Fruit fly (Drosophila melanogaster) whole organism, adult: ENCODE measurements around the gene trh.

Source experiments
- CG11617 ChIP-seq: fragments of 200-800 bp; sonication (Bioruptor generic); optimal IDR thresholded peaks from 2 replicates; lab custom pipeline; 2017; ENCODE audit warnings: mild to moderate bottlenecking, missing biosample characterization, missing genetic modification reagents, missing genetic modification characterization
- CG12768 ChIP-seq: fragments of 200-800 bp; sonication (Bioruptor generic); optimal IDR thresholded peaks from 2 replicates; lab custom pipeline; 2017; ENCODE audit warnings: missing biosample characterization, missing genetic modification characterization, mild to moderate bottlenecking, moderate library complexity, missing genetic modification reagents
- CG14711 ChIP-seq: fragments of 200-800 bp; sonication (Bioruptor generic); optimal IDR thresholded peaks from 2 replicates; lab custom pipeline; 2018; ENCODE audit warnings: missing biosample characterization, mild to moderate bottlenecking, missing genetic modification characterization, moderate library complexity
- CG1620 ChIP-seq: fragments of 200-800 bp; sonication (Bioruptor generic); optimal IDR thresholded peaks from 2 replicates; lab custom pipeline; 2016; ENCODE audit warnings: missing biosample characterization, missing genetic modification characterization
- CG33017 ChIP-seq: fragments of 200-800 bp; sonication (Bioruptor generic); optimal IDR thresholded peaks from 2 replicates; lab custom pipeline; 2018; ENCODE audit warnings: missing biosample characterization, mild to moderate bottlenecking, missing genetic modification characterization, moderate library complexity
- CG5204 ChIP-seq: fragments of 200-800 bp; sonication (Bioruptor generic); optimal IDR thresholded peaks from 2 replicates; lab custom pipeline; 2016; ENCODE audit warnings: missing biosample characterization, missing genetic modification characterization
- CG7045 ChIP-seq: fragments of 200-800 bp; sonication (Bioruptor generic); optimal IDR thresholded peaks from 2 replicates; lab custom pipeline; 2017; ENCODE audit warnings: missing biosample characterization, mild to moderate bottlenecking, missing genetic modification characterization
- CG7101 ChIP-seq: fragments of 200-800 bp; sonication (Bioruptor generic); optimal IDR thresholded peaks from 2 replicates; lab custom pipeline; 2018; ENCODE audit warnings: missing biosample characterization, mild to moderate bottlenecking, missing genetic modification characterization, moderate library complexity
- Clk ChIP-seq: fragments of 200-800 bp; sonication (Bioruptor generic); optimal IDR thresholded peaks from 2 replicates; lab custom pipeline; 2017; ENCODE audit warnings: missing biosample characterization, missing genetic modification characterization
- Crg-1 ChIP-seq: fragments of 200-800 bp; sonication (Bioruptor generic); optimal IDR thresholded peaks from 2 replicates; lab custom pipeline; 2016; ENCODE audit warnings: missing biosample characterization, missing genetic modification characterization
- Hr96 ChIP-seq: fragments of 200-800 bp; sonication (Bioruptor generic); optimal IDR thresholded peaks from 2 replicates; lab custom pipeline; 2016; ENCODE audit warnings: missing biosample characterization, missing genetic modification characterization
- Mnt ChIP-seq: fragments of 200-800 bp; sonication (Bioruptor generic); optimal IDR thresholded peaks from 2 replicates; lab custom pipeline; 2016; ENCODE audit warnings: missing biosample characterization, mild to moderate bottlenecking, missing genetic modification characterization
- bab1 ChIP-seq: fragments of 200-800 bp; sonication (Bioruptor generic); optimal IDR thresholded peaks from 3 replicates; lab custom pipeline; 2019; ENCODE audit warnings: missing biosample characterization, mild to moderate bottlenecking, missing genetic modification characterization, moderate library complexity
- cic ChIP-seq: fragments of 200-800 bp; sonication (Bioruptor generic); optimal IDR thresholded peaks from 2 replicates; lab custom pipeline; 2017; ENCODE audit warnings: missing biosample characterization, mild to moderate bottlenecking, missing genetic modification characterization, moderate library complexity
- cnc ChIP-seq, 2 experiments: fragments of >200 bp; optimal IDR thresholded peaks; 2 replicates each; lab custom pipeline; 2017
- kay ChIP-seq: fragments of 200-800 bp; sonication (Bioruptor generic); peaks from one replicate; lab custom pipeline; 2016; ENCODE audit warnings: missing biosample characterization, missing genetic modification characterization, borderline replicate concordance
- ovo ChIP-seq: fragments of 200-800 bp; sonication (Bioruptor generic); optimal IDR thresholded peaks from 2 replicates; lab custom pipeline; 2016; ENCODE audit warnings: missing biosample characterization, missing genetic modification characterization
- pad ChIP-seq: fragments of 200-800 bp; sonication (Bioruptor generic); optimal IDR thresholded peaks from 3 replicates; lab custom pipeline; 2017; ENCODE audit warnings: missing biosample characterization, missing genetic modification characterization, mild to moderate bottlenecking, moderate library complexity, missing genetic modification reagents
- tj ChIP-seq: fragments of 200-800 bp; sonication (Bioruptor generic); optimal IDR thresholded peaks from 3 replicates; lab custom pipeline; 2017; ENCODE audit warnings: missing biosample characterization, mild to moderate bottlenecking, missing genetic modification characterization, moderate library complexity
- toe ChIP-seq: fragments of 200-800 bp; sonication (Bioruptor generic); optimal IDR thresholded peaks from 2 replicates; lab custom pipeline; 2016; ENCODE audit warnings: missing biosample characterization, missing genetic modification characterization

Gene trh

dm6 chr3L:433806-434205 is 41.4 kb upstream of the trh start, which contains the start of gene CG13891:
Gene CG13891, minus strand, starts transcription at chr3L:433906.
- TF ChIP-seq CG11617 (no peak), toe (no peak), pad (GFP tag; lab: Kevin White, UChicago) (no peak), kay (GFP tag; lab: Kevin White, UChicago) (no peak), CG1620 (GFP tag; lab: Kevin White, UChicago) (no peak), ovo (GFP tag; lab: Kevin White, UChicago) (no peak), Mnt (GFP tag; lab: Kevin White, UChicago) (no peak), Crg-1 (GFP tag; lab: Kevin White, UChicago) (no peak)

dm6 chr3L:433354-433753 is 40.9 kb upstream of the trh start:
- TF ChIP-seq Hr96 (GFP tag; lab: Kevin White, UChicago) (no peak), tj (GFP tag; lab: Kevin White, UChicago) (no peak), cnc (optimal IDR thresholded peaks at IDR 0.05; lab: Kevin White, UChicago) (no peak), bab1 (GFP tag; lab: Kevin White, UChicago) (no peak), pad (GFP tag; lab: Kevin White, UChicago) (no peak), Crg-1 (GFP tag; lab: Kevin White, UChicago) (no peak), CG33017 (tag; lab: Kevin White, UChicago) (no peak), CG1620 (GFP tag; lab: Kevin White, UChicago) (no peak), CG7101 (tag; lab: Kevin White, UChicago) (no peak), ovo (GFP tag; lab: Kevin White, UChicago) (no peak), CG12768 (GFP tag; lab: Kevin White, UChicago) (no peak), toe (no peak), CG11617 (no peak), CG7045 (GFP tag; lab: Kevin White, UChicago) (no peak), kay (GFP tag; lab: Kevin White, UChicago) (no peak), CG14711 (tag; lab: Kevin White, UChicago) (no peak), CG5204 (no peak)

DNA sequence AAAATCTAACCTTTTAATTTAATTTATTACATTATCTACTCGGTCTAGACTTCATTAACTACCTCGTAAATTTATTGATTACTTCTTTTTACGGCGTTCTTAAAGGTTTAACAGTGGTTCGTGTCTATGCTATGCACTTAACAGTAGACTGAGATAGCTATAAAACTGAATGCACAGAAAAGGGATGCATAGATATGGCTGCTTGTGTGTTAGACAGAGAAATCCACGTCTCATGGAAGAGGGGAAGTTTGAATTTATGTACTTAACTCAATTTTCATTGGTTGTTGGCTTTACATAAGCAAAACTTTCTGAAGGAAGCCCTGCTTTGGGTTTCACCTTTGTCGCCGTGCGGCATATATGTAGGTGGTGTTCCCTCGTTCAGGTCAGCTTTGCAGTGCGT is 40.1 kb upstream of the trh start:
- TF ChIP-seq CG7101 (tag; lab: Kevin White, UChicago) (no peak), CG14711 (tag; lab: Kevin White, UChicago) (no peak), CG11617 (no peak), kay (GFP tag; lab: Kevin White, UChicago) (no peak), CG33017 (tag; lab: Kevin White, UChicago) (no peak), pad (GFP tag; lab: Kevin White, UChicago) (peak; percentile 100)

dm6 chr3L:424565-424964 is 32.1 kb upstream of the trh start:
- TF ChIP-seq CG1620 (GFP tag; lab: Kevin White, UChicago), result no peak
- TF ChIP-seq Clk (GFP tag; lab: Kevin White, UChicago), result no peak
- TF ChIP-seq CG33017 (tag; lab: Kevin White, UChicago), result no peak
- no peak for TF ChIP-seq toe
- TF ChIP-seq cnc (optimal IDR thresholded peaks at IDR 0.05; lab: Kevin White, UChicago), result no peak
- TF ChIP-seq tj (GFP tag; lab: Kevin White, UChicago), result no peak
- TF ChIP-seq kay (GFP tag; lab: Kevin White, UChicago), result no peak
- TF ChIP-seq CG11617, result no peak
- no peak for TF ChIP-seq Hr96 (GFP tag; lab: Kevin White, UChicago)
- TF ChIP-seq bab1 (GFP tag; lab: Kevin White, UChicago), result no peak
- no peak for TF ChIP-seq CG14711 (tag; lab: Kevin White, UChicago)
- no peak for TF ChIP-seq CG5204
- no peak for TF ChIP-seq cic (GFP tag; lab: Kevin White, UChicago)
- TF ChIP-seq CG7045 (GFP tag; lab: Kevin White, UChicago), result no peak
- no peak for TF ChIP-seq CG12768 (GFP tag; lab: Kevin White, UChicago)
- no peak for TF ChIP-seq ovo (GFP tag; lab: Kevin White, UChicago)

DNA sequence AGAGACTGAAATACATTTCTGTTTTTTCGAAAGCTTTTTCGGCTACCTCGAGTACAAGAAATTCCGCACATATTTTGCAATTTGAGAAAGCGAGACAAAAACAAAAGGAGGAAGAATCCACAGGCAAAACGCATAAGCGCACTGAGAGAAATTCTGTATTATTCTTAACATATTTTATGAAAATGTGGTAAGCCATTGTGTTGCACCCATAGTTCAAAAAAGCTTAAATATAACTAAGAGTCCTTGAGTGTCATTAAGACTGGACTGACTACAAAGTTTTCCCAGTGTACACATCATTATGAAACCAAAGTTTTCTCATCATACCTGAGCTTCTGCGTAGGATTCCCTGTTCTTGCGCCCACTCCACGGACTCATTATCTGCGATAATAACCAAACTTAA is 28.2 kb upstream of the trh start:
- TF ChIP-seq Clk (GFP tag; lab: Kevin White, UChicago), result no peak
- no peak for TF ChIP-seq CG14711 (tag; lab: Kevin White, UChicago)
- TF ChIP-seq ovo (GFP tag; lab: Kevin White, UChicago), result no peak
- TF ChIP-seq CG33017 (tag; lab: Kevin White, UChicago), result no peak
- no peak for TF ChIP-seq CG1620 (GFP tag; lab: Kevin White, UChicago)
- no peak for TF ChIP-seq cnc (optimal IDR thresholded peaks at IDR 0.05; lab: Kevin White, UChicago)
- no peak for TF ChIP-seq pad (GFP tag; lab: Kevin White, UChicago)
- TF ChIP-seq cic (GFP tag; lab: Kevin White, UChicago), result no peak
- TF ChIP-seq Hr96 (GFP tag; lab: Kevin White, UChicago), result no peak
- no peak for TF ChIP-seq kay (GFP tag; lab: Kevin White, UChicago)
- TF ChIP-seq CG7101 (tag; lab: Kevin White, UChicago), result no peak

- TF ChIP-seq CG1620 (GFP tag; lab: Kevin White, UChicago) (no peak), CG5204 (no peak), Hr96 (GFP tag; lab: Kevin White, UChicago) (no peak), bab1 (GFP tag; lab: Kevin White, UChicago) (no peak), CG11617 (no peak), cnc (optimal IDR thresholded peaks at IDR 0.05; lab: Kevin White, UChicago) (no peak), Mnt (GFP tag; lab: Kevin White, UChicago) (no peak), Crg-1 (GFP tag; lab: Kevin White, UChicago) (no peak), toe (no peak), kay (GFP tag; lab: Kevin White, UChicago) (no peak), CG7045 (GFP tag; lab: Kevin White, UChicago) (no peak), Clk (GFP tag; lab: Kevin White, UChicago) (no peak), cic (GFP tag; lab: Kevin White, UChicago) (no peak), ovo (GFP tag; lab: Kevin White, UChicago) (no peak), tj (GFP tag; lab: Kevin White, UChicago) (no peak), CG14711 (tag; lab: Kevin White, UChicago) (no peak)
These were observed 23.9 kb upstream of the trh start for dm6 chr3L:416329-416728.
